Worm (Caenorhabditis elegans) whole organism, mixed stage, embryonic: Measurements from ENCODE around the gene Y69E1A.5.

Source experiments
- blmp-1 ChIP-seq: fragments of 150-350 bp; optimal IDR thresholded peaks from 2 replicates; lab custom pipeline; 2014; ENCODE audit warnings: missing biosample characterization, missing genetic modification characterization
- cnd-1 ChIP-seq: fragments of 200-800 bp; sonication (Bioruptor generic); optimal IDR thresholded peaks from 2 replicates; lab custom pipeline; 2018; ENCODE audit warnings: mild to moderate bottlenecking, missing genetic modification characterization, missing compliant biosample characterization
- drap-1 ChIP-seq: fragments of 200-800 bp; sonication (Bioruptor generic); optimal IDR thresholded peaks from 3 replicates; lab custom pipeline; 2018; ENCODE audit warnings: mild to moderate bottlenecking, missing genetic modification characterization, missing compliant biosample characterization
- elt-1 ChIP-seq: sonication (generic microtip); optimal IDR thresholded peaks from 2 replicates; lab custom pipeline; 2017; ENCODE audit warnings: missing genetic modification characterization, mild to moderate bottlenecking, missing compliant biosample characterization, antibody characterized with exemption, moderate library complexity, borderline replicate concordance; ENCODE audit not compliant: insufficient read depth
- elt-3 ChIP-seq: fragments of 150-350 bp; optimal IDR thresholded peaks from 2 replicates; lab custom pipeline; 2014; ENCODE audit warnings: missing biosample characterization, missing genetic modification characterization
- nhr-28 ChIP-seq: fragments of 150-350 bp; optimal IDR thresholded peaks from 2 replicates; lab custom pipeline; 2014; ENCODE audit warnings: missing biosample characterization, missing genetic modification characterization
- pha-4 ChIP-seq: fragments of 150-350 bp; optimal IDR thresholded peaks from 2 replicates; lab custom pipeline; 2018; ENCODE audit warnings: missing biosample characterization, missing genetic modification reagents, missing genetic modification characterization
- snpc-4 ChIP-seq: fragments of 150-350 bp; optimal IDR thresholded peaks from 2 replicates; lab custom pipeline; 2014; ENCODE audit warnings: missing biosample characterization, missing genetic modification characterization
- unc-120 ChIP-seq: sonication (generic microtip); optimal IDR thresholded peaks from 2 replicates; lab custom pipeline; 2017; ENCODE audit warnings: missing genetic modification characterization, missing compliant biosample characterization; ENCODE audit not compliant: poor library complexity, severe bottlenecking
- unc-39 ChIP-seq: fragments of 150-350 bp; optimal IDR thresholded peaks from 2 replicates; lab custom pipeline; 2014; ENCODE audit warnings: missing biosample characterization, missing genetic modification characterization
- unc-62 ChIP-seq: fragments of 150-350 bp; optimal IDR thresholded peaks from 2 replicates; lab custom pipeline; 2014; ENCODE audit warnings: missing biosample characterization, missing genetic modification reagents, missing genetic modification characterization

DNA sequence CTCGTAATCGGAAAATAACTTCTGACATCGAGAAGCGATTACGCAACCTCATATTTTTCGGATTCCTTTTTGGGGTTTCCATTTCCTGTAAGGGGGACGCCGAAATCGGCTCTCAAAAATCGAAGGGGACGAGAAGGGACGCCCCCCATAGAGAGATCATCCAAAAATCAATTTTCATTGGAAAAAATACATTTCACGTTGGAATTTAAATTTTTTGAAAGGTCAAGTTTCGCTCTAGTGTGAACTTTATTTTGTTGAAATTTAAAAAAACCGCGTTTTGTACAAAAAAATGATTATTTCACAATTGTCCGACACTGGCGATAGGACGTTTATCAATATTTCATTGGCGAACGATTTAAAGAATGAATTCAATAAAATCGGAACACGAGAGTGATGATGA, 5.5 kb downstream of the Y69E1A.5 start, which contains the start of gene Y69E1A.3:
- no peak for TF ChIP-seq unc-62 (GFP tag; lab: Kevin White, UChicago)
- TF ChIP-seq blmp-1 (tag; lab: Kevin White, UChicago) = no peak
- TF ChIP-seq snpc-4 (tag; lab: Kevin White, UChicago) = no peak
- TF ChIP-seq unc-39 = no peak
- no peak for TF ChIP-seq pha-4 (tag; lab: Kevin White, UChicago)
- TF ChIP-seq elt-3 (tag; lab: Kevin White, UChicago) = no peak
- TF ChIP-seq nhr-28 (tag; lab: Kevin White, UChicago) = no peak
- no peak for TF ChIP-seq elt-1 (tag; lab: Kevin White, UChicago)
- no peak for TF ChIP-seq unc-120 (tag; lab: Kevin White, UChicago)
- no peak for TF ChIP-seq drap-1
- no peak for TF ChIP-seq cnd-1 (tag; lab: Kevin White, UChicago)
